Worm (Caenorhabditis elegans) whole organism, L4/young adult: ENCODE data around the gene gcy-34.

ENCODE experiments used
- dao-5 ChIP-seq: sonication (generic microtip); optimal IDR thresholded peaks from 2 replicates; lab custom pipeline; 2016; ENCODE audit warnings: missing genotype, missing genetic modification characterization, moderate library complexity, missing compliant biosample characterization
- him-1 ChIP-seq: sonication (generic microtip); optimal IDR thresholded peaks from 2 replicates; lab custom pipeline; 2016; ENCODE audit warnings: missing genotype, missing genetic modification reagents, missing genetic modification characterization, missing compliant biosample characterization

DNA sequence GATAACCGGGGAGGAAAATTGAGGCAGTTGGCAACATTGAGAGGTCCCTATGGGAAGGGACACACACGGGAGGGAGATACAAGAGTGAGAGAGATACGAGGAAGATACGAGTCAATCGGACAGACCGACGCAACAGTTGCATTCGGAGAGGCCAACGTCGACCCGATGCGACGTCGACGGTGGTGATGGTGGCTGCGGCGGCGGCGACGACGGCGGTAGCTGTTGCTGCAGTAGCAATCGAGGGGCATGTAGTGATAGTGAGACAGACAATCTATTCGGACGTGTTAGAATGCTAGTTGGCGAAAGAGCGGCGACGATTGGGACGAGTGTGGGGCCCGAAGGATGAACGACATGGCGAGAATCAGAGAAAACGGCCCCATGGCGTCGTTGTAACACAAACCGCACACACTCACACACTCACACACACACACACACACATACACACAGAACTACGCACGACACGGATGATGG lies 7.7 kb upstream of the gcy-34 start:
- no peak for TF ChIP-seq him-1
- no peak for TF ChIP-seq dao-5 (tag; lab: Kevin White, UChicago)
